Fruit fly (Drosophila melanogaster): ENCODE data around the gene RpS19b.

DNA sequence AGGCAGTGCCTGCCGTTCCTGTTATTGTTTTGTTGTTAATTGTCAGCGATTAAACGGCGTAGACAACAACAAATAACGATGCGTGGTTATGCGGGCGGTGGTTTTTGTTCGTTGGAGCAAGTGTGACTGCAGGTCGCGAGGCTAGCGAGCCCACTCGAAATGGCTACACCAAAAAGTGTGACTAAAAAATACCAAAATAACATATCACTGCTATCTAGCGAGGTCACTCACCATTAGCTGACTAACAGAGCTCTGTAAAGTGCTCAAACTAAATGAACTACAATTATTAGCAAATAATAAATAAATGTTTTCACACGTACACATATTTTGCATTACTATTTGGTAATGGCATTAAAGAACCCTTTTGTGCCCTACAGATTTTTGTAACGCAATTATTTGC, 43.4 kb downstream of the RpS19b start, which contains the start of gene Pli:
- TF ChIP-seq psq (optimal IDR thresholded peaks at IDR 0.05) (no peak), CG8478 (optimal IDR thresholded peaks at IDR 0.05) (no peak), usp (GFP tag; optimal IDR thresholded peaks at IDR 0.05) (no peak), Dll (optimal IDR thresholded peaks at IDR 0.05) (no peak), EcR (GFP tag; optimal IDR thresholded peaks at IDR 0.05) (no peak)

All from whole organism.